Fruit fly (Drosophila melanogaster): Measurements from ENCODE around the gene CG7692.

DNA sequence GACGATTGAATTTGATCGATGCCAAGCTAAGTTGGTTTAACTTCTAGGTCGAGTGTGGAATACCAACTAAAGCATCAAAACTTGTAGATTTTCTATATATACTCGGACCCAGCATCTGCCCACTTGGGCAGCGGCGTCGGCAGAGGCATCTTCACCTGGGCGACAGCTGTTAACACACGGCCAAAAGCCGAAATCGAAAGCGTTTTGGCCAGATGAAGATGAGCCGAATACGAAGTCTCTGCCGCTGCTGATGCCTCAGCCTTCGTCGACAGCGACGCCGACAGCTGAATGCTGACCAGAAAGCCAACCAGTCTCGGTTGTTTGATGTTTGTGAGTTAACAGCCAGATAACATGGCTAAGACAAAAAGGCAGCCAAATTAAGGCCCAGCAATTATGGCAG lies 37.3 kb downstream of the CG7692 start, which contains the start of gene CG13731:
- no peak for TF ChIP-seq mirr (GFP tag; optimal IDR thresholded peaks at IDR 0.05)
- no peak for TF ChIP-seq gsb (GFP tag; IDR thresholded peaks at IDR 0.05)
- TF ChIP-seq slp2 (GFP tag; optimal IDR thresholded peaks at IDR 0.05): no peak
- TF ChIP-seq CG14710 (tag; optimal IDR thresholded peaks at IDR 0.05): no peak
- TF ChIP-seq rib (GFP tag; IDR thresholded peaks at IDR 0.05): no peak

Measured in whole organism, embryonic.